Fruit fly (Drosophila melanogaster) whole organism, embryonic: ENCODE results near the gene Pcd.

Experiments used
- Asciz ChIP-seq: fragments of 200-800 bp; sonication (Bioruptor generic); optimal IDR thresholded peaks from 2 replicates; lab custom pipeline; 2017; ENCODE audit warnings: missing biosample characterization, mild to moderate bottlenecking, missing genetic modification characterization, missing genetic modification reagents
- Blimp-1 ChIP-seq: fragments of 200-800 bp; sonication (Bioruptor generic); optimal IDR thresholded peaks from 3 replicates; lab custom pipeline; 2018; ENCODE audit warnings: missing biosample characterization, missing genetic modification characterization, mild to moderate bottlenecking, moderate library complexity, missing genetic modification reagents
- Bteb2 ChIP-seq: fragments of 200-800 bp; sonication (Bioruptor generic); optimal IDR thresholded peaks from 2 replicates; lab custom pipeline; 2016; ENCODE audit warnings: missing biosample characterization, missing genetic modification characterization
- CG10274 ChIP-seq: fragments of 200-800 bp; sonication (Bioruptor generic); optimal IDR thresholded peaks from 3 replicates; lab custom pipeline; 2017; ENCODE audit warnings: missing biosample characterization, mild to moderate bottlenecking, missing genetic modification characterization
- CG10543 ChIP-seq: fragments of 200-800 bp; sonication (Bioruptor generic); optimal IDR thresholded peaks from 3 replicates; lab custom pipeline; 2017; ENCODE audit warnings: missing biosample characterization, mild to moderate bottlenecking, missing genetic modification characterization, moderate library complexity
- CG10654 ChIP-seq: fragments of 200-800 bp; sonication (Bioruptor generic); optimal IDR thresholded peaks from 2 replicates; lab custom pipeline; 2016; ENCODE audit warnings: missing biosample characterization, missing genetic modification characterization
- CG12155 ChIP-seq: fragments of 200-800 bp; sonication (Bioruptor generic); optimal IDR thresholded peaks from 3 replicates; lab custom pipeline; 2016; ENCODE audit warnings: missing biosample characterization, missing genetic modification characterization
- CG12219 ChIP-seq: fragments of 200-800 bp; sonication (Bioruptor generic); optimal IDR thresholded peaks from 3 replicates; lab custom pipeline; 2018; ENCODE audit warnings: missing biosample characterization, mild to moderate bottlenecking, missing genetic modification characterization
- CG12391 ChIP-seq: fragments of 200-800 bp; sonication (Bioruptor generic); optimal IDR thresholded peaks from 3 replicates; lab custom pipeline; 2018; ENCODE audit warnings: missing biosample characterization, mild to moderate bottlenecking, missing genetic modification characterization, moderate library complexity
- CG12744 ChIP-seq: fragments of 200-800 bp; sonication (Bioruptor generic); optimal IDR thresholded peaks from 2 replicates; lab custom pipeline; 2016; ENCODE audit warnings: missing biosample characterization, missing genetic modification characterization
- CG12942 ChIP-seq: fragments of 200-800 bp; sonication (Bioruptor generic); optimal IDR thresholded peaks from 3 replicates; lab custom pipeline; 2016; ENCODE audit warnings: missing biosample characterization, missing genetic modification characterization
- CG13287 ChIP-seq: fragments of 200-800 bp; sonication (Bioruptor generic); IDR thresholded peaks from 2 replicates; pipeline ENCODE4 v1.3.6; 2022; ENCODE audit warnings: missing biosample characterization, missing genetic modification characterization; ENCODE audit not compliant: partially characterized antibody
- CG13624 ChIP-seq: fragments of 200-800 bp; sonication (Bioruptor generic); optimal IDR thresholded peaks from 2 replicates; lab custom pipeline; 2016; ENCODE audit warnings: missing biosample characterization, missing genetic modification characterization
- CG15011 ChIP-seq: fragments of 200-800 bp; sonication (Bioruptor generic); optimal IDR thresholded peaks from 3 replicates; lab custom pipeline; 2018; ENCODE audit warnings: missing biosample characterization, mild to moderate bottlenecking, missing genetic modification characterization
- CG1603 ChIP-seq: fragments of 200-800 bp; sonication (Bioruptor generic); optimal IDR thresholded peaks from 2 replicates; lab custom pipeline; 2019; ENCODE audit warnings: missing biosample characterization, mild to moderate bottlenecking, missing genetic modification characterization, moderate library complexity
- CG17359 ChIP-seq: fragments of 200-800 bp; sonication (Bioruptor generic); optimal IDR thresholded peaks from 3 replicates; lab custom pipeline; 2018; ENCODE audit warnings: missing biosample characterization, mild to moderate bottlenecking, missing genetic modification characterization, moderate library complexity
- CG17568 ChIP-seq: fragments of 200-800 bp; sonication (Bioruptor generic); optimal IDR thresholded peaks from 2 replicates; lab custom pipeline; 2018; ENCODE audit warnings: missing biosample characterization, mild to moderate bottlenecking, missing genetic modification characterization, moderate library complexity
- CG18476 ChIP-seq: fragments of 200-800 bp; sonication (Bioruptor generic); optimal IDR thresholded peaks from 2 replicates; lab custom pipeline; 2016; ENCODE audit warnings: missing biosample characterization, mild to moderate bottlenecking, missing genetic modification characterization
- CG18599 ChIP-seq: fragments of 200-800 bp; sonication (Bioruptor generic); optimal IDR thresholded peaks from 3 replicates; lab custom pipeline; 2017; ENCODE audit warnings: missing biosample characterization, missing genetic modification characterization, mild to moderate bottlenecking, moderate library complexity, missing genetic modification reagents
- CG31388 ChIP-seq: fragments of 200-800 bp; sonication (Bioruptor generic); optimal IDR thresholded peaks from 2 replicates; lab custom pipeline; 2016; ENCODE audit warnings: missing biosample characterization, missing genetic modification characterization
- CG32772 ChIP-seq: fragments of 200-800 bp; sonication (Bioruptor generic); IDR thresholded peaks from 2 replicates; pipeline ENCODE4 v1.3.6; 2022; ENCODE audit warnings: missing biosample characterization, missing genetic modification characterization
- CG33213 ChIP-seq: fragments of 200-800 bp; sonication (Bioruptor generic); optimal IDR thresholded peaks from 3 replicates; lab custom pipeline; 2016; ENCODE audit warnings: missing biosample characterization, missing genetic modification characterization
- CG5953 ChIP-seq: fragments of 200-800 bp; sonication (Bioruptor generic); IDR thresholded peaks from 2 replicates; pipeline ENCODE4 v1.3.6; 2022; ENCODE audit warnings: missing biosample characterization, missing genetic modification characterization
- CG6765 ChIP-seq: fragments of 200-800 bp; sonication (Bioruptor generic); optimal IDR thresholded peaks from 3 replicates; lab custom pipeline; 2017; ENCODE audit warnings: missing biosample characterization, mild to moderate bottlenecking, missing genetic modification characterization
- CG6813 ChIP-seq: fragments of 200-800 bp; sonication (Bioruptor generic); optimal IDR thresholded peaks from 2 replicates; lab custom pipeline; 2017; ENCODE audit warnings: missing biosample characterization, missing genetic modification characterization, mild to moderate bottlenecking, moderate library complexity, missing genetic modification reagents
- CG7556 ChIP-seq: fragments of 200-800 bp; sonication (Bioruptor generic); optimal IDR thresholded peaks from 2 replicates; lab custom pipeline; 2017; ENCODE audit warnings: missing biosample characterization, mild to moderate bottlenecking, missing genetic modification characterization
- CG8944 ChIP-seq: fragments of 200-800 bp; sonication (Bioruptor generic); optimal IDR thresholded peaks from 3 replicates; lab custom pipeline; 2016; ENCODE audit warnings: missing biosample characterization, missing genetic modification characterization
- CTCF ChIP-seq: fragments of 200-800 bp; sonication (Bioruptor generic); optimal IDR thresholded peaks from 2 replicates; lab custom pipeline; 2017; ENCODE audit warnings: missing biosample characterization, mild to moderate bottlenecking, missing genetic modification characterization, moderate library complexity
- D19B ChIP-seq: fragments of 200-800 bp; sonication (Bioruptor generic); optimal IDR thresholded peaks from 2 replicates; lab custom pipeline; 2017; ENCODE audit warnings: missing biosample characterization, mild to moderate bottlenecking, missing genetic modification characterization
- H2.0 ChIP-seq: fragments of 200-800 bp; sonication (Bioruptor generic); IDR thresholded peaks from 2 replicates; pipeline ENCODE4 v1.3.6; 2022; ENCODE audit warnings: missing biosample characterization, missing genetic modification characterization
- HLHmδ ChIP-seq: fragments of 200-800 bp; sonication (Bioruptor generic); optimal IDR thresholded peaks from 2 replicates; lab custom pipeline; 2018; ENCODE audit warnings: missing biosample characterization, mild to moderate bottlenecking, missing genetic modification characterization, moderate library complexity
- Hand ChIP-seq: fragments of 200-800 bp; sonication (Bioruptor generic); optimal IDR thresholded peaks from 2 replicates; lab custom pipeline; 2017; ENCODE audit warnings: mild to moderate bottlenecking, missing biosample characterization, missing genetic modification reagents, missing genetic modification characterization
- Oli ChIP-seq: fragments of 200-800 bp; sonication (Bioruptor generic); optimal IDR thresholded peaks from 2 replicates; lab custom pipeline; 2018; ENCODE audit warnings: missing biosample characterization, mild to moderate bottlenecking, missing genetic modification characterization, moderate library complexity
- PHDP ChIP-seq: fragments of 200-800 bp; sonication (Bioruptor generic); optimal IDR thresholded peaks from 3 replicates; lab custom pipeline; 2018; ENCODE audit warnings: missing biosample characterization, mild to moderate bottlenecking, missing genetic modification characterization, moderate library complexity
- Rfx ChIP-seq: fragments of 200-800 bp; sonication (Bioruptor generic); IDR thresholded peaks from 2 replicates; pipeline ENCODE4 v1.3.6; 2022; ENCODE audit warnings: missing biosample characterization, missing genetic modification characterization
- Stat92E ChIP-seq, 3 experiments: fragments of >200 bp in 2 of 3; fragments of 200-800 bp in 1 of 3; sonication (Bioruptor generic) in 1 of 3; optimal IDR thresholded peaks; 2 replicates each; lab custom pipeline; 2017 to 2019; ENCODE audit warnings: missing biosample characterization in 3 of 3, missing genetic modification characterization in 3 of 3, mild to moderate bottlenecking in 1 of 3, moderate library complexity in 1 of 3
- abd-A ChIP-seq: fragments of 200-800 bp; sonication (Bioruptor generic); optimal IDR thresholded peaks from 3 replicates; lab custom pipeline; 2019; ENCODE audit warnings: missing biosample characterization, mild to moderate bottlenecking, missing genetic modification characterization, moderate library complexity
- ac ChIP-seq: fragments of 200-800 bp; sonication (Bioruptor generic); optimal IDR thresholded peaks from 3 replicates; lab custom pipeline; 2017; ENCODE audit warnings: missing biosample characterization, mild to moderate bottlenecking, missing genetic modification characterization
- chm ChIP-seq: fragments of 200-800 bp; sonication (Bioruptor generic); IDR thresholded peaks from 2 replicates; pipeline ENCODE4 v1.3.6; 2022; ENCODE audit warnings: missing biosample characterization, missing genetic modification characterization
- ci ChIP-seq: fragments of 200-800 bp; sonication (Bioruptor generic); IDR thresholded peaks from 3 replicates; pipeline ENCODE4 v1.3.6; 2022; ENCODE audit warnings: missing biosample characterization, missing genetic modification characterization
- cwo ChIP-seq: fragments of 200-800 bp; sonication (Bioruptor generic); optimal IDR thresholded peaks from 3 replicates; lab custom pipeline; 2017; ENCODE audit warnings: missing biosample characterization, missing genetic modification characterization, mild to moderate bottlenecking, moderate library complexity, missing genetic modification reagents
- dpn ChIP-seq, 2 experiments: fragments of 200-800 bp; sonication (Bioruptor generic); optimal IDR thresholded peaks; 3 replicates each; lab custom pipeline; 2016; ENCODE audit warnings: missing biosample characterization in 2 of 2, missing genetic modification characterization in 2 of 2
- fd3F ChIP-seq: fragments of 200-800 bp; sonication (Bioruptor generic); optimal IDR thresholded peaks from 2 replicates; lab custom pipeline; 2018; ENCODE audit warnings: missing biosample characterization, mild to moderate bottlenecking, missing genetic modification characterization, moderate library complexity
- gfzf ChIP-seq: fragments of 200-800 bp; sonication (Bioruptor generic); optimal IDR thresholded peaks from 2 replicates; lab custom pipeline; 2016; ENCODE audit warnings: missing biosample characterization, mild to moderate bottlenecking, missing genetic modification characterization, moderate library complexity
- lmd ChIP-seq: fragments of 200-800 bp; sonication (Bioruptor generic); IDR thresholded peaks from 2 replicates; pipeline ENCODE4 v1.3.6; 2022; ENCODE audit warnings: missing biosample characterization, missing genetic modification characterization
- nau ChIP-seq: fragments of 200-800 bp; sonication (Bioruptor generic); optimal IDR thresholded peaks from 3 replicates; lab custom pipeline; 2017; ENCODE audit warnings: missing biosample characterization, mild to moderate bottlenecking, missing genetic modification characterization, missing genetic modification reagents
- sd ChIP-seq: fragments of 200-800 bp; sonication (Bioruptor generic); optimal IDR thresholded peaks from 3 replicates; lab custom pipeline; 2018; ENCODE audit warnings: missing biosample characterization, mild to moderate bottlenecking, missing genetic modification characterization, moderate library complexity
- slbo ChIP-seq: fragments of 200-800 bp; sonication (Bioruptor generic); IDR thresholded peaks from 2 replicates; pipeline ENCODE4 v1.3.6; 2022; ENCODE audit warnings: missing biosample characterization, missing genetic modification characterization
- sqz ChIP-seq: fragments of 200-800 bp; sonication (Bioruptor generic); optimal IDR thresholded peaks from 3 replicates; lab custom pipeline; 2018; ENCODE audit warnings: missing biosample characterization, mild to moderate bottlenecking, missing genetic modification characterization
- trem ChIP-seq: fragments of 200-800 bp; optimal IDR thresholded peaks from 3 replicates; lab custom pipeline; 2019; ENCODE audit warnings: missing biosample characterization, mild to moderate bottlenecking, missing genetic modification characterization, moderate library complexity
- vfl ChIP-seq: fragments of 200-800 bp; sonication (Bioruptor generic); optimal IDR thresholded peaks from 2 replicates; lab custom pipeline; 2016; ENCODE audit warnings: missing biosample characterization, missing genetic modification characterization

Pcd gene

dm6 chr3R:29696359-29696758, 26.6 kb upstream of the Pcd start (continued):
- TF ChIP-seq CG10274 (GFP tag; lab: Kevin White, UChicago) (no peak), CG5953 (no peak), Hand (no peak), CG18476 (no peak), Asciz (GFP tag; lab: Kevin White, UChicago) (no peak), CG10654 (GFP tag; lab: Kevin White, UChicago) (no peak), CG12942 (GFP tag; lab: Kevin White, UChicago) (no peak), CG12219 (GFP tag; lab: Kevin White, UChicago) (no peak), CG31388 (GFP tag; lab: Kevin White, UChicago) (no peak), CTCF (no peak), D19B (GFP tag; lab: Kevin White, UChicago) (no peak), CG6765 (GFP tag; lab: Kevin White, UChicago) (no peak), Bteb2 (GFP tag; lab: Kevin White, UChicago) (no peak), cwo (no peak), CG17568 (GFP tag; lab: Kevin White, UChicago) (no peak), slbo (GFP tag; lab: Robert Waterston, UW) (no peak), CG8944 (no peak), CG33213 (no peak), gfzf (GFP tag; lab: Kevin White, UChicago) (no peak), Stat92E (GFP tag; optimal IDR thresholded peaks at IDR 0.05; lab: Kevin White, UChicago) (no peak), chm (GFP tag; lab: Robert Waterston, UW) (no peak), CG13287 (GFP tag; lab: Robert Waterston, UW) (no peak), Rfx (no peak), sd (tag; lab: Kevin White, UChicago) (no peak), CG12391 (tag; lab: Kevin White, UChicago) (peak; percentile 37), CG15011 (GFP tag; lab: Kevin White, UChicago) (no peak), ci (0 out of 3 replicates have a peak, but pooled peaks have one; percentile 24), nau (GFP tag; lab: Kevin White, UChicago) (no peak), sqz (GFP tag; lab: Kevin White, UChicago) (no peak), abd-A (tag; lab: Kevin White, UChicago) (no peak), CG10543 (GFP tag; lab: Kevin White, UChicago) (no peak), CG32772 (GFP tag; lab: Robert Waterston, UW) (0 out of 2 replicates have a peak, but pooled peaks have one; percentile 25), Blimp-1 (GFP tag; lab: Kevin White, UChicago) (peak; percentile 17), CG12744 (GFP tag; lab: Kevin White, UChicago) (no peak), CG1603 (peak; percentile 63), H2.0 (peak; percentile 40; the same call in 1 of the 2 replicates), HLHmδ (no peak), fd3F (GFP tag; lab: Kevin White, UChicago) (no peak), vfl (GFP tag; lab: Kevin White, UChicago) (no peak), CG13624 (GFP tag; lab: Kevin White, UChicago) (no peak), CG18599 (GFP tag; lab: Kevin White, UChicago) (no peak), CG6813 (GFP tag; lab: Kevin White, UChicago) (no peak), lmd (GFP tag; lab: Robert Waterston, UW) (peak; percentile 19; the same call in 1 of the 2 replicates), CG7556 (GFP tag; lab: Kevin White, UChicago) (no peak), Oli (tag; lab: Kevin White, UChicago) (no peak), CG12155 (GFP tag; lab: Kevin White, UChicago) (no peak), trem (tag; lab: Kevin White, UChicago) (peak; percentile 27), CG17359 (no peak), ac (GFP tag; lab: Kevin White, UChicago) (peak; percentile 16), PHDP (tag; lab: Kevin White, UChicago) (no peak), dpn (GFP tag; optimal IDR thresholded peaks at IDR 0.05; lab: Kevin White, UChicago) (no peak)
